Fruit fly (Drosophila melanogaster): ENCODE results near the gene PAPLA1.

Gene PAPLA1

dm6 chr2L:8095176-8095575, 64.3 kb downstream of the PAPLA1 start:
- no peak for TF ChIP-seq Myc (optimal IDR thresholded peaks at IDR 0.05)
- TF ChIP-seq ttk (optimal IDR thresholded peaks at IDR 0.05) = no peak

dm6 chr2L:8094058-8094825, 65.2 kb downstream of the PAPLA1 start:
- no peak for TF ChIP-seq Sin3A (optimal IDR thresholded peaks at IDR 0.05)
- TF ChIP-seq h (optimal IDR thresholded peaks at IDR 0.05) = no peak
- no peak for TF ChIP-seq ttk (optimal IDR thresholded peaks at IDR 0.05)
- TF ChIP-seq insv (optimal IDR thresholded peaks at IDR 0.05) = no peak
- no peak for TF ChIP-seq Myc (optimal IDR thresholded peaks at IDR 0.05)
- no peak for TF ChIP-seq psq (optimal IDR thresholded peaks at IDR 0.05)

- TF ChIP-seq psq (optimal IDR thresholded peaks at IDR 0.05) = no peak
- TF ChIP-seq Myc (optimal IDR thresholded peaks at IDR 0.05) = no peak
- TF ChIP-seq ttk (optimal IDR thresholded peaks at IDR 0.05) = no peak
- TF ChIP-seq insv (optimal IDR thresholded peaks at IDR 0.05) = no peak
- TF ChIP-seq Sin3A (optimal IDR thresholded peaks at IDR 0.05) = no peak
- no peak for TF ChIP-seq h (optimal IDR thresholded peaks at IDR 0.05)
Observed at dm6 chr2L:8093182-8093941, 66.1 kb downstream of the PAPLA1 start.

- TF ChIP-seq insv (optimal IDR thresholded peaks at IDR 0.05) (no peak), h (optimal IDR thresholded peaks at IDR 0.05) (no peak), ttk (optimal IDR thresholded peaks at IDR 0.05) (no peak), psq (optimal IDR thresholded peaks at IDR 0.05) (no peak), Myc (optimal IDR thresholded peaks at IDR 0.05) (no peak), Sin3A (optimal IDR thresholded peaks at IDR 0.05) (no peak)
Observed at dm6 chr2L:8091908-8092307, 67.5 kb downstream of the PAPLA1 start.

- TF ChIP-seq Myc (optimal IDR thresholded peaks at IDR 0.05) (no peak), insv (optimal IDR thresholded peaks at IDR 0.05) (no peak), Sin3A (optimal IDR thresholded peaks at IDR 0.05) (no peak), ttk (optimal IDR thresholded peaks at IDR 0.05) (no peak), h (optimal IDR thresholded peaks at IDR 0.05) (no peak), psq (optimal IDR thresholded peaks at IDR 0.05) (no peak)
Observed at dm6 chr2L:8091429-8091828, 68.0 kb downstream of the PAPLA1 start.

- TF ChIP-seq insv (optimal IDR thresholded peaks at IDR 0.05) = no peak
Observed at dm6 chr2L:8088025-8088789, 71.2 kb downstream of the PAPLA1 start.

dm6 chr2L:8087468-8087789, 72.0 kb downstream of the PAPLA1 start:
- TF ChIP-seq h (optimal IDR thresholded peaks at IDR 0.05) (no peak), psq (optimal IDR thresholded peaks at IDR 0.05) (no peak), insv (optimal IDR thresholded peaks at IDR 0.05) (no peak), Myc (optimal IDR thresholded peaks at IDR 0.05) (no peak), ttk (optimal IDR thresholded peaks at IDR 0.05) (no peak), Sin3A (optimal IDR thresholded peaks at IDR 0.05) (no peak)

- TF ChIP-seq psq (optimal IDR thresholded peaks at IDR 0.05) (no peak), ttk (optimal IDR thresholded peaks at IDR 0.05) (no peak), Myc (optimal IDR thresholded peaks at IDR 0.05) (no peak), Sin3A (optimal IDR thresholded peaks at IDR 0.05) (no peak), insv (optimal IDR thresholded peaks at IDR 0.05) (no peak), h (optimal IDR thresholded peaks at IDR 0.05) (no peak)
Observed at dm6 chr2L:8086736-8087467, 72.5 kb downstream of the PAPLA1 start.

- TF ChIP-seq Sin3A (optimal IDR thresholded peaks at IDR 0.05) (no peak), ttk (optimal IDR thresholded peaks at IDR 0.05) (no peak), insv (optimal IDR thresholded peaks at IDR 0.05) (no peak), Myc (optimal IDR thresholded peaks at IDR 0.05) (no peak), psq (optimal IDR thresholded peaks at IDR 0.05) (no peak), h (optimal IDR thresholded peaks at IDR 0.05) (no peak)
Observed at dm6 chr2L:8085466-8086164, 73.8 kb downstream of the PAPLA1 start.

- TF ChIP-seq Sin3A (optimal IDR thresholded peaks at IDR 0.05) (no peak), psq (optimal IDR thresholded peaks at IDR 0.05) (no peak), h (optimal IDR thresholded peaks at IDR 0.05) (no peak), insv (optimal IDR thresholded peaks at IDR 0.05) (no peak)
Observed at dm6 chr2L:8084349-8085203, 74.9 kb downstream of the PAPLA1 start.

Measured in Kc167 (cell line).